Comparison of ENCODE assay signal across 3 fruit fly cellular contexts in the genomic region with DNA sequence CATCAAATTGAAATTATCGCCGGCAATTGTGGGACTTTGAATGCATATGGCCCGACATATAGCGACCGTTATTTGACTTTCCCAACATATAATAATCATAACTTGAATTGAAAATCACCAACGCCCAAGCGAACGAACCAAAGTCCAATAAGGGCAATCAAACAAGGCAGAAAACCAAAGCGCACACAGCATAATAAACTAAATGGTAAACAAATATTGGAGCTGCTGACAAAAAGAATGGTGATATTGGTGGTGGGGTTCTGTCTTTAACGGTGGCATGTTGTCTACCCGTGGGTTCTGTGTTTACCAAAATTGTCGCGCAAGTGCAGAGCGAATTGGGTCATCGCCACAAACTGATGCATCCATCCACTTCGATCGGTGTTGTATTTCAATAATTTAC.
TF ChIP-seq lines count a peak whose summit lies in the region.

No protein-coding gene starts in this region.

- no peak for TF ChIP-seq CTCF in whole organism, embryonic (GFP tag; optimal IDR thresholded peaks at IDR 0.05; lab: Kevin White, UChicago)

TF ChIP-seq in whole organism, adult, 20 proteins besides CTCF, POLR2A, EP300 and RAD21:
- TF ChIP-seq bab1 (GFP tag; optimal IDR thresholded peaks at IDR 0.05; lab: Kevin White, UChicago), result no peak
- TF ChIP-seq Hr96 (GFP tag; optimal IDR thresholded peaks at IDR 0.05; lab: Kevin White, UChicago), result no peak
- peak; percentile 3 for TF ChIP-seq tj (GFP tag; optimal IDR thresholded peaks at IDR 0.05; lab: Kevin White, UChicago)
- TF ChIP-seq CG33017 (tag; optimal IDR thresholded peaks at IDR 0.05; lab: Kevin White, UChicago), result no peak
- TF ChIP-seq CG7101 (tag; optimal IDR thresholded peaks at IDR 0.05; lab: Kevin White, UChicago), result no peak

TF ChIP-seq in whole organism, embryonic, 481 proteins besides CTCF, POLR2A, EP300 and RAD21 (continues in another document):
- TF ChIP-seq CG2678 (tag; optimal IDR thresholded peaks at IDR 0.05; lab: Kevin White, UChicago) (peak; percentile 5), CG30431 (GFP tag; optimal IDR thresholded peaks at IDR 0.05; lab: Kevin White, UChicago) (no peak), ftz-f1 (GFP tag; optimal IDR thresholded peaks at IDR 0.05; lab: Kevin White, UChicago) (no peak), CG8359 (GFP tag; optimal IDR thresholded peaks at IDR 0.05; lab: Kevin White, UChicago; ENCODE audit: borderline replicate concordance) (peak; percentile 9), HLHmδ (GFP tag; optimal IDR thresholded peaks at IDR 0.05; lab: Kevin White, UChicago) (no peak), ATbp (GFP tag; optimal IDR thresholded peaks at IDR 0.05; lab: Kevin White, UChicago) (peak; percentile 65), Rx (GFP tag; IDR thresholded peaks at IDR 0.05; lab: Robert Waterston, UW) (no peak), Lhr (GFP tag; optimal IDR thresholded peaks at IDR 0.05; lab: Kevin White, UChicago) (no peak), ato (GFP tag; IDR thresholded peaks at IDR 0.05; lab: Robert Waterston, UW; ENCODE audit: partially characterized antibody) (no peak), E2f2 (GFP tag; IDR thresholded peaks at IDR 0.05; lab: Robert Waterston, UW) (no peak), pan (optimal IDR thresholded peaks at IDR 0.05; lab: Kevin White, UChicago) (no peak), pan (GFP tag; optimal IDR thresholded peaks at IDR 0.05 in 1 of 2, IDR thresholded peaks at IDR 0.05 in 1 of 2) (peak in 1 of 2 experiments; percentile 47), wek (GFP tag; optimal IDR thresholded peaks at IDR 0.05; lab: Kevin White, UChicago) (peak; percentile 28), NfI (GFP tag; optimal IDR thresholded peaks at IDR 0.05; lab: Kevin White, UChicago) (no peak), nau (GFP tag; optimal IDR thresholded peaks at IDR 0.05; lab: Kevin White, UChicago) (peak; percentile 15), lab (GFP tag; optimal IDR thresholded peaks at IDR 0.05; lab: Kevin White, UChicago) (peak; percentile 16), CG31441 (GFP tag; IDR thresholded peaks at IDR 0.05; lab: Robert Waterston, UW) (0 out of 2 replicates have a peak, but pooled peaks have one; percentile 6), CG2875 (GFP tag; optimal IDR thresholded peaks at IDR 0.05; lab: Kevin White, UChicago) (peak; percentile 41), sens (GFP tag; lab: Kevin White, UChicago) (peak; percentile 57), gem (tag; optimal IDR thresholded peaks at IDR 0.05; lab: Kevin White, UChicago) (no peak), CG12769 (tag; optimal IDR thresholded peaks at IDR 0.05; lab: Kevin White, UChicago) (no peak), cad (GFP tag; optimal IDR thresholded peaks at IDR 0.05; lab: Kevin White, UChicago) (no peak), disco-r (GFP tag; optimal IDR thresholded peaks at IDR 0.05; lab: Kevin White, UChicago) (no peak), Pdp1 (GFP tag; optimal IDR thresholded peaks at IDR 0.05; lab: Kevin White, UChicago) (no peak), gcm (GFP tag; optimal IDR thresholded peaks at IDR 0.05; lab: Kevin White, UChicago) (no peak), CG3407 (GFP tag; optimal IDR thresholded peaks at IDR 0.05; lab: Kevin White, UChicago) (peak; percentile 34), CG2202 (tag; optimal IDR thresholded peaks at IDR 0.05; lab: Kevin White, UChicago) (peak; percentile 47), vvl (GFP tag; IDR thresholded peaks at IDR 0.05; lab: Robert Waterston, UW) (peak; percentile 22; the same call in 1 of the 2 replicates), CG2199 (GFP tag; IDR thresholded peaks at IDR 0.05; lab: Robert Waterston, UW) (peak; percentile 81; the same call in 2 of the 3 replicates), CG18011 (GFP tag; optimal IDR thresholded peaks at IDR 0.05; lab: Kevin White, UChicago) (no peak), phol (tag; optimal IDR thresholded peaks at IDR 0.05; lab: Kevin White, UChicago) (no peak), ERR (GFP tag; optimal IDR thresholded peaks at IDR 0.05; lab: Kevin White, UChicago) (no peak), CG6254 (GFP tag; optimal IDR thresholded peaks at IDR 0.05; lab: Kevin White, UChicago) (peak; percentile 54), Deaf1 (tag; optimal IDR thresholded peaks at IDR 0.05; lab: Kevin White, UChicago) (no peak), gsb-n (tag; optimal IDR thresholded peaks at IDR 0.05; lab: Kevin White, UChicago) (peak; percentile 48), CG1024 (GFP tag; IDR thresholded peaks at IDR 0.05; lab: Robert Waterston, UW) (no peak), dmrt99B (tag; optimal IDR thresholded peaks at IDR 0.05; lab: Kevin White, UChicago) (peak; percentile 11), ind (GFP tag; optimal IDR thresholded peaks at IDR 0.05; lab: Kevin White, UChicago) (no peak), Hr51 (GFP tag; optimal IDR thresholded peaks at IDR 0.05; lab: Kevin White, UChicago) (no peak), org-1 (GFP tag; optimal IDR thresholded peaks at IDR 0.05; lab: Kevin White, UChicago) (no peak), otp (GFP tag; IDR thresholded peaks at IDR 0.05; lab: Robert Waterston, UW) (0 out of 3 replicates have a peak, but pooled peaks have one; percentile 4)

TF ChIP-seq in whole organism, prepupa, 60 proteins besides CTCF, POLR2A, EP300 and RAD21:
- TF ChIP-seq fkh (GFP tag; optimal IDR thresholded peaks at IDR 0.05; lab: Kevin White, UChicago) (peak; percentile 69), Eip75B (GFP tag; optimal IDR thresholded peaks at IDR 0.05; lab: Kevin White, UChicago) (no peak)
